Fruit fly (Drosophila melanogaster) whole organism, embryonic: ENCODE results near the gene Obp99d.

Experiments
- Ada2b ChIP-seq: fragments of 200-800 bp; sonication (Bioruptor generic); IDR thresholded peaks from 2 replicates; pipeline ENCODE4 v1.3.6; 2022; ENCODE audit warnings: missing biosample characterization, missing genetic modification characterization
- CG10267 ChIP-seq: fragments of 200-800 bp; sonication (Bioruptor generic); optimal IDR thresholded peaks from 2 replicates; lab custom pipeline; 2018; ENCODE audit warnings: missing biosample characterization, mild to moderate bottlenecking, missing genetic modification characterization, moderate library complexity
- CG10959 ChIP-seq: fragments of 200-800 bp; sonication (Bioruptor generic); IDR thresholded peaks from 2 replicates; pipeline ENCODE4 v1.3.6; 2022; ENCODE audit warnings: missing biosample characterization, missing genetic modification characterization
- CG10979 ChIP-seq: fragments of 200-800 bp; sonication (Bioruptor generic); optimal IDR thresholded peaks from 2 replicates; lab custom pipeline; 2018; ENCODE audit warnings: missing biosample characterization, mild to moderate bottlenecking, missing genetic modification characterization, moderate library complexity
- CG11504 ChIP-seq: fragments of 200-800 bp; sonication (Bioruptor generic); optimal IDR thresholded peaks from 3 replicates; lab custom pipeline; 2019; ENCODE audit warnings: missing biosample characterization, mild to moderate bottlenecking, missing genetic modification characterization, moderate library complexity
- CG12071 ChIP-seq: fragments of 200-800 bp; sonication (Bioruptor generic); optimal IDR thresholded peaks from 3 replicates; lab custom pipeline; 2018; ENCODE audit warnings: missing biosample characterization, mild to moderate bottlenecking, missing genetic modification characterization
- CG12391 ChIP-seq: fragments of 200-800 bp; sonication (Bioruptor generic); optimal IDR thresholded peaks from 3 replicates; lab custom pipeline; 2018; ENCODE audit warnings: missing biosample characterization, mild to moderate bottlenecking, missing genetic modification characterization, moderate library complexity
- CG15601 ChIP-seq: fragments of 200-800 bp; sonication (Bioruptor generic); optimal IDR thresholded peaks from 3 replicates; lab custom pipeline; 2019; ENCODE audit warnings: missing biosample characterization, mild to moderate bottlenecking, missing genetic modification characterization, moderate library complexity
- CG1603 ChIP-seq: fragments of 200-800 bp; sonication (Bioruptor generic); optimal IDR thresholded peaks from 2 replicates; lab custom pipeline; 2019; ENCODE audit warnings: missing biosample characterization, mild to moderate bottlenecking, missing genetic modification characterization, moderate library complexity
- CG17612 ChIP-seq: fragments of 200-800 bp; sonication (Bioruptor generic); IDR thresholded peaks from 2 replicates; pipeline ENCODE4 v1.3.6; 2022; ENCODE audit warnings: missing biosample characterization, missing genetic modification characterization
- CG2120 ChIP-seq: fragments of 200-800 bp; sonication (Bioruptor generic); optimal IDR thresholded peaks from 3 replicates; lab custom pipeline; 2016; ENCODE audit warnings: missing biosample characterization, missing genetic modification characterization
- CG2712 ChIP-seq: fragments of 200-800 bp; optimal IDR thresholded peaks from 3 replicates; lab custom pipeline; 2019; ENCODE audit warnings: missing biosample characterization, mild to moderate bottlenecking, missing genetic modification characterization, moderate library complexity
- CG30403 ChIP-seq: fragments of 200-800 bp; sonication (Bioruptor generic); optimal IDR thresholded peaks from 3 replicates; lab custom pipeline; 2016; ENCODE audit warnings: missing biosample characterization, missing genetic modification characterization
- CG3281 ChIP-seq: fragments of 200-800 bp; sonication (Bioruptor generic); optimal IDR thresholded peaks from 3 replicates; lab custom pipeline; 2017; ENCODE audit warnings: missing biosample characterization, mild to moderate bottlenecking, missing genetic modification characterization
- CG33557 ChIP-seq: fragments of 200-800 bp; sonication (Bioruptor generic); optimal IDR thresholded peaks from 2 replicates; lab custom pipeline; 2019; ENCODE audit warnings: missing biosample characterization, mild to moderate bottlenecking, missing genetic modification characterization, moderate library complexity
- CG6689 ChIP-seq: fragments of 200-800 bp; sonication (Bioruptor generic); IDR thresholded peaks from 2 replicates; pipeline ENCODE4 v1.3.6; 2022; ENCODE audit warnings: missing biosample characterization, missing genetic modification characterization
- CG9437 ChIP-seq: fragments of 200-800 bp; sonication (Bioruptor generic); optimal IDR thresholded peaks from 2 replicates; lab custom pipeline; 2018; ENCODE audit warnings: missing biosample characterization, mild to moderate bottlenecking, missing genetic modification characterization
- CG9932 ChIP-seq: fragments of 200-800 bp; sonication (Bioruptor generic); IDR thresholded peaks from 2 replicates; pipeline ENCODE4 v1.3.6; 2022; ENCODE audit warnings: missing biosample characterization, missing genetic modification characterization
- CoRest ChIP-seq: fragments of 200-800 bp; sonication (Bioruptor generic); optimal IDR thresholded peaks from 3 replicates; lab custom pipeline; 2018; ENCODE audit warnings: missing biosample characterization, mild to moderate bottlenecking, missing genetic modification characterization, moderate library complexity
- D19A ChIP-seq: fragments of 200-800 bp; optimal IDR thresholded peaks from 3 replicates; lab custom pipeline; 2019; ENCODE audit warnings: missing biosample characterization, mild to moderate bottlenecking, missing genetic modification characterization, moderate library complexity
- E2f2 ChIP-seq: fragments of 200-800 bp; sonication (Bioruptor generic); IDR thresholded peaks from 2 replicates; pipeline ENCODE4 v1.3.6; 2022; ENCODE audit warnings: missing biosample characterization, missing genetic modification characterization
- Eip74EF ChIP-seq, 2 experiments: fragments of 200-800 bp in 1 of 2; fragments of >200 bp in 1 of 2; sonication (Bioruptor generic) in 1 of 2; optimal IDR thresholded peaks; 2 replicates each; lab custom pipeline; 2017 to 2019; ENCODE audit warnings: missing biosample characterization in 2 of 2, missing genetic modification characterization in 2 of 2, mild to moderate bottlenecking in 1 of 2, moderate library complexity in 1 of 2
- Hmr ChIP-seq: fragments of 200-800 bp; sonication (Bioruptor generic); optimal IDR thresholded peaks from 3 replicates; lab custom pipeline; 2017; ENCODE audit warnings: mild to moderate bottlenecking, missing biosample characterization, missing genetic modification reagents, missing genetic modification characterization
- MTF-1 ChIP-seq: fragments of 200-800 bp; sonication (Bioruptor generic); optimal IDR thresholded peaks from 2 replicates; lab custom pipeline; 2018; ENCODE audit warnings: missing biosample characterization, mild to moderate bottlenecking, missing genetic modification characterization, borderline replicate concordance
- Nf-YB ChIP-seq: fragments of 200-800 bp; sonication (Bioruptor generic); optimal IDR thresholded peaks from 3 replicates; lab custom pipeline; 2019; ENCODE audit warnings: missing biosample characterization, mild to moderate bottlenecking, missing genetic modification characterization, moderate library complexity
- Nf-YC ChIP-seq: fragments of 200-800 bp; optimal IDR thresholded peaks from 3 replicates; lab custom pipeline; 2019; ENCODE audit warnings: missing biosample characterization, mild to moderate bottlenecking, missing genetic modification characterization, moderate library complexity
- Oli ChIP-seq: fragments of 200-800 bp; sonication (Bioruptor generic); optimal IDR thresholded peaks from 2 replicates; lab custom pipeline; 2018; ENCODE audit warnings: missing biosample characterization, mild to moderate bottlenecking, missing genetic modification characterization, moderate library complexity
- Sox100B ChIP-seq: fragments of 200-800 bp; sonication (Bioruptor generic); optimal IDR thresholded peaks from 3 replicates; lab custom pipeline; 2018; ENCODE audit warnings: missing biosample characterization, mild to moderate bottlenecking, missing genetic modification characterization
- Spps ChIP-seq: fragments of 200-800 bp; sonication (Bioruptor generic); optimal IDR thresholded peaks from 2 replicates; lab custom pipeline; 2018; ENCODE audit warnings: missing biosample characterization, mild to moderate bottlenecking, missing genetic modification characterization
- Sry-β ChIP-seq: fragments of 200-800 bp; sonication (Bioruptor generic); optimal IDR thresholded peaks from 2 replicates; lab custom pipeline; 2018; ENCODE audit warnings: missing biosample characterization, mild to moderate bottlenecking, missing genetic modification characterization, moderate library complexity
- Trl ChIP-seq, 3 experiments: fragments of >200 bp in 2 of 3; fragments of 200-800 bp in 1 of 3; sonication (Bioruptor generic) in 1 of 3; optimal IDR thresholded peaks; 2 replicates in 1 of 3; 3 replicates in 2 of 3; lab custom pipeline; 2016 to 2017; ENCODE audit warnings: missing biosample characterization in 1 of 3, missing genetic modification characterization in 1 of 3
- chinmo ChIP-seq: fragments of 200-800 bp; sonication (Bioruptor generic); IDR thresholded peaks from 4 replicates; pipeline ENCODE4 v1.3.6; 2022; ENCODE audit warnings: missing biosample characterization, missing genetic modification characterization; ENCODE audit not compliant: partially characterized antibody
- chm ChIP-seq: fragments of 200-800 bp; sonication (Bioruptor generic); IDR thresholded peaks from 2 replicates; pipeline ENCODE4 v1.3.6; 2022; ENCODE audit warnings: missing biosample characterization, missing genetic modification characterization
- ci ChIP-seq: fragments of 200-800 bp; sonication (Bioruptor generic); IDR thresholded peaks from 3 replicates; pipeline ENCODE4 v1.3.6; 2022; ENCODE audit warnings: missing biosample characterization, missing genetic modification characterization
- croc ChIP-seq: fragments of 200-800 bp; sonication (Bioruptor generic); conservative IDR thresholded peaks from 3 replicates; pipeline ENCODE4 v1.3.6; 2022; ENCODE audit warnings: missing biosample characterization, missing genetic modification characterization
- crol ChIP-seq: fragments of 200-800 bp; sonication (Bioruptor generic); IDR thresholded peaks from 2 replicates; pipeline ENCODE4 v1.3.6; 2022; ENCODE audit warnings: missing biosample characterization, missing genetic modification characterization
- en ChIP-seq: fragments of 200-800 bp; sonication (Bioruptor generic); optimal IDR thresholded peaks from 2 replicates; lab custom pipeline; 2016; ENCODE audit warnings: missing biosample characterization, missing genetic modification characterization
- hkb ChIP-seq, 2 experiments: fragments of 200-800 bp in 1 of 2; fragments of >200 bp in 1 of 2; sonication (Bioruptor generic) in 1 of 2; IDR thresholded peaks in 1 of 2; optimal IDR thresholded peaks in 1 of 2; 2 replicates each; pipeline versions ENCODE4 v1.3.6 to Lab custom; 2017 to 2022; ENCODE audit warnings: missing biosample characterization in 1 of 2, missing genetic modification characterization in 1 of 2
- kay ChIP-seq: fragments of 200-800 bp; sonication (Bioruptor generic); optimal IDR thresholded peaks from 2 replicates; lab custom pipeline; 2016; ENCODE audit warnings: missing biosample characterization, missing genetic modification characterization
- oc ChIP-seq: fragments of 200-800 bp; sonication (Bioruptor generic); optimal IDR thresholded peaks from 2 replicates; lab custom pipeline; 2018; ENCODE audit warnings: missing biosample characterization, mild to moderate bottlenecking, missing genetic modification characterization, moderate library complexity
- phol ChIP-seq: fragments of 200-800 bp; sonication (Bioruptor generic); optimal IDR thresholded peaks from 3 replicates; lab custom pipeline; 2018; ENCODE audit warnings: missing biosample characterization, mild to moderate bottlenecking, missing genetic modification characterization, moderate library complexity
- sens ChIP-seq: fragments of 200-800 bp; sonication (Bioruptor generic); peaks from one replicate; lab custom pipeline; 2016; ENCODE audit warnings: missing biosample characterization, missing genetic modification characterization
- sob ChIP-seq: fragments of 200-800 bp; sonication (Bioruptor generic); IDR thresholded peaks from 2 replicates; pipeline ENCODE4 v1.3.6; 2022; ENCODE audit warnings: missing biosample characterization, missing genetic modification characterization
- sug ChIP-seq: fragments of 200-800 bp; optimal IDR thresholded peaks from 2 replicates; lab custom pipeline; 2019; ENCODE audit warnings: missing biosample characterization, mild to moderate bottlenecking, missing genetic modification characterization, moderate library complexity
- trem ChIP-seq: fragments of 200-800 bp; optimal IDR thresholded peaks from 3 replicates; lab custom pipeline; 2019; ENCODE audit warnings: missing biosample characterization, mild to moderate bottlenecking, missing genetic modification characterization, moderate library complexity
- ttk ChIP-seq: fragments of 200-800 bp; sonication (Bioruptor generic); IDR thresholded peaks from 2 replicates; pipeline ENCODE4 v2.1.2; 2022; ENCODE audit warnings: missing biosample characterization, missing genetic modification characterization
- vnd ChIP-seq: fragments of 200-800 bp; sonication (Bioruptor generic); IDR thresholded peaks from 3 replicates; pipeline ENCODE4 v1.3.6; 2022; ENCODE audit warnings: missing biosample characterization, missing genetic modification characterization; ENCODE audit not compliant: partially characterized antibody

The Obp99d gene

dm6 chr3R:29689833-29690538 is 24.3 kb upstream of the Obp99d start:
- TF ChIP-seq ttk (GFP tag; lab: Robert Waterston, UW) (peak; percentile 49; the same call in 1 of the 2 replicates), CG10979 (tag; lab: Kevin White, UChicago) (peak; percentile 2), ci (peak; percentile 17; the same call in 1 of the 3 replicates), CG2120 (GFP tag; lab: Kevin White, UChicago) (no peak), kay (GFP tag; lab: Kevin White, UChicago) (no peak), Trl (optimal IDR thresholded peaks at IDR 0.05; lab: Kevin White, UChicago) (peak in 1 of 2 experiments; percentile 1), Trl (GFP tag; optimal IDR thresholded peaks at IDR 0.05; lab: Kevin White, UChicago) (no peak), Nf-YB (peak; percentile 57), phol (tag; lab: Kevin White, UChicago) (peak; percentile 17), crol (GFP tag; lab: Robert Waterston, UW) (peak; percentile 96), chinmo (0 out of 4 replicates have a peak, but pooled peaks have one; percentile 56), vnd (GFP tag; lab: Robert Waterston, UW) (no peak), sens (GFP tag; lab: Kevin White, UChicago) (peak; percentile 79), chm (GFP tag; lab: Robert Waterston, UW) (0 out of 2 replicates have a peak, but pooled peaks have one; percentile 19), CG33557 (no peak), D19A (tag; lab: Kevin White, UChicago) (peak; percentile 93), Nf-YC (tag; lab: Kevin White, UChicago) (peak; percentile 71), CG9932 (GFP tag; lab: Robert Waterston, UW) (0 out of 2 replicates have a peak, but pooled peaks have one; percentile 10), CG11504 (tag; lab: Kevin White, UChicago) (peak; percentile 16)
- TF ChIP-seq, all 482 proteins: peak for 14

dm6 chr3R:29690539-29690852 is 23.8 kb upstream of the Obp99d start:
- TF ChIP-seq CG3281 (GFP tag; lab: Kevin White, UChicago) (no peak), Eip74EF (GFP tag; optimal IDR thresholded peaks at IDR 0.05; lab: Kevin White, UChicago) (peak in 1 of 2 experiments; percentile 12), Sry-β (GFP tag; lab: Kevin White, UChicago) (no peak), Oli (tag; lab: Kevin White, UChicago) (peak; percentile 53), E2f2 (no peak), CG12391 (tag; lab: Kevin White, UChicago) (peak; percentile 61), hkb (optimal IDR thresholded peaks at IDR 0.05; lab: Kevin White, UChicago) (no peak), hkb (GFP tag; IDR thresholded peaks at IDR 0.05; lab: Robert Waterston, UW) (peak; percentile 61), en (GFP tag; lab: Kevin White, UChicago) (peak; percentile 16), CG1603 (tag; lab: Kevin White, UChicago) (peak; percentile 71), CG17612 (GFP tag; lab: Robert Waterston, UW) (no peak), CG2712 (tag; lab: Kevin White, UChicago) (peak; percentile 54), CG15601 (tag; lab: Kevin White, UChicago) (peak; percentile 8), Ada2b (GFP tag; lab: Robert Waterston, UW) (peak; percentile 58), CG6689 (GFP tag; lab: Robert Waterston, UW) (peak; percentile 29; the same call in 1 of the 2 replicates), CG10267 (tag; lab: Kevin White, UChicago) (peak; percentile 30), trem (peak; percentile 39), oc (tag; lab: Kevin White, UChicago) (peak; percentile 44), sug (no peak), croc (GFP tag; lab: Robert Waterston, UW) (peak; percentile 41; the same call in 1 of the 3 replicates), Hmr (GFP tag; lab: Kevin White, UChicago) (peak; percentile 24), MTF-1 (GFP tag; lab: Kevin White, UChicago) (no peak), CG12071 (GFP tag; lab: Kevin White, UChicago) (peak; percentile 9), CG9437 (GFP tag; lab: Kevin White, UChicago) (peak; percentile 20), Spps (tag; lab: Kevin White, UChicago) (peak; percentile 36), CG10959 (GFP tag; lab: Robert Waterston, UW) (0 out of 2 replicates have a peak, but pooled peaks have one; percentile 16), CG30403 (GFP tag; lab: Kevin White, UChicago) (peak; percentile 50), Sox100B (GFP tag; lab: Kevin White, UChicago) (peak; percentile 47), sob (GFP tag; lab: Robert Waterston, UW) (0 out of 2 replicates have a peak, but pooled peaks have one; percentile 15), CoRest (peak; percentile 48)
